Fruit fly (Drosophila melanogaster): Measurements from ENCODE around the gene CG2854.

- no peak for TF ChIP-seq svp (GFP tag)
- TF ChIP-seq CG16779 (tag; optimal IDR thresholded peaks at IDR 0.05) = no peak
- peak; percentile 18 for TF ChIP-seq Hr4 (GFP tag; optimal IDR thresholded peaks at IDR 0.05)
- TF ChIP-seq CG10631 (GFP tag; optimal IDR thresholded peaks at IDR 0.05) = no peak
- TF ChIP-seq CG34406 (GFP tag; optimal IDR thresholded peaks at IDR 0.05) = no peak
- TF ChIP-seq Sox14 (GFP tag; optimal IDR thresholded peaks at IDR 0.05) = no peak
- TF ChIP-seq fd59A (GFP tag; optimal IDR thresholded peaks at IDR 0.05) = no peak
- no peak for TF ChIP-seq OdsH (GFP tag; optimal IDR thresholded peaks at IDR 0.05)
- no peak for TF ChIP-seq CG6854 (GFP tag; optimal IDR thresholded peaks at IDR 0.05)
- no peak for TF ChIP-seq cyc (GFP tag; optimal IDR thresholded peaks at IDR 0.05)
Observed at dm6 chrX:2304514-2305235, 22.3 kb upstream of the CG2854 start.
